Fruit fly (Drosophila melanogaster) whole organism: Measurements from ENCODE around the gene CG6790.

ENCODE experiments used
- EcR ChIP-seq, 2 experiments: fragments of >200 bp; optimal IDR thresholded peaks; 2 replicates each; lab custom pipeline; 2017; ENCODE audit warnings: missing biosample characterization in 2 of 2, missing genetic modification characterization in 2 of 2, missing genetic modification reagents in 2 of 2
- psq ChIP-seq: fragments of >200 bp; optimal IDR thresholded peaks from 2 replicates; lab custom pipeline; 2017
- usp ChIP-seq: fragments of >200 bp; optimal IDR thresholded peaks from 2 replicates; lab custom pipeline; 2017; ENCODE audit warnings: missing biosample characterization, missing genetic modification characterization, mixed read lengths

dm6 chr3R:11557492-11557965 is 21.0 kb downstream of the CG6790 start, which contains the start of gene CG10898:
- TF ChIP-seq usp = no peak
- no peak for TF ChIP-seq psq (lab: Kevin White, UChicago)
- TF ChIP-seq EcR (GFP tag; optimal IDR thresholded peaks at IDR 0.05; lab: Kevin White, UChicago) = no peak
